Worm (Caenorhabditis elegans) whole organism, L4 larva: Measurements from ENCODE around the gene cks-1.

Source experiments
- F26F4.8 ChIP-seq: fragments of 200-800 bp; sonication (Bioruptor generic); conservative IDR thresholded peaks from 2 replicates; pipeline ENCODE4 v1.3.6; 2022; ENCODE audit warnings: missing genetic modification characterization, missing compliant biosample characterization
- F37D6.2 ChIP-seq: sonication (generic microtip); optimal IDR thresholded peaks from 2 replicates; lab custom pipeline; 2016; ENCODE audit warnings: mild to moderate bottlenecking, missing genetic modification characterization, missing compliant biosample characterization
- F44E2.7 ChIP-seq: fragments of 200-800 bp; sonication (Bioruptor generic); IDR thresholded peaks from 2 replicates; pipeline ENCODE4 v2.1.2; 2022; ENCODE audit warnings: missing genetic modification characterization, missing compliant biosample characterization
- F49E8.2 ChIP-seq: sonication (generic microtip); optimal IDR thresholded peaks from 2 replicates; lab custom pipeline; 2016; ENCODE audit warnings: missing compliant biosample characterization, mild to moderate bottlenecking, missing genetic modification characterization, borderline replicate concordance
- R02D3.7 ChIP-seq: fragments of 150-350 bp; sonication (generic microtip); optimal IDR thresholded peaks from 3 replicates; lab custom pipeline; 2014; ENCODE audit warnings: missing biosample characterization, missing genetic modification characterization
- Y105C5A.15 ChIP-seq: fragments of 200-800 bp; sonication (Bioruptor generic); IDR thresholded peaks from 2 replicates; pipeline ENCODE4 v1.3.6; 2022; ENCODE audit warnings: missing genetic modification characterization, missing compliant biosample characterization
- aha-1 ChIP-seq: fragments of 150-350 bp; peaks from one replicate; lab custom pipeline; 2014; ENCODE audit warnings: missing biosample characterization, missing genetic modification characterization
- ceh-28 ChIP-seq: fragments of 150-350 bp; optimal IDR thresholded peaks from 2 replicates; lab custom pipeline; 2014; ENCODE audit warnings: missing biosample characterization, missing genetic modification reagents, missing genetic modification characterization
- ceh-44 ChIP-seq: fragments of 200-800 bp; sonication (Bioruptor generic); IDR thresholded peaks from 2 replicates; pipeline ENCODE4 v1.3.6; 2022; ENCODE audit warnings: missing genetic modification reagents, missing genetic modification characterization, missing compliant biosample characterization
- ctbp-1 ChIP-seq: fragments of 200-800 bp; sonication (Bioruptor generic); IDR thresholded peaks from 2 replicates; pipeline ENCODE4 v1.3.6; 2022; ENCODE audit warnings: missing genetic modification reagents, missing genetic modification characterization, missing compliant biosample characterization
- daf-12 ChIP-seq: fragments of 150-350 bp; optimal IDR thresholded peaks from 2 replicates; lab custom pipeline; 2014; ENCODE audit warnings: missing biosample characterization, missing genetic modification reagents, missing genetic modification characterization
- daf-19 ChIP-seq: fragments of 200-800 bp; sonication (Bioruptor generic); conservative IDR thresholded peaks from 2 replicates; pipeline ENCODE4 v1.3.6; 2022; ENCODE audit warnings: missing genetic modification characterization, missing compliant biosample characterization
- daf-8 ChIP-seq: fragments of 200-800 bp; sonication (Bioruptor generic); IDR thresholded peaks from 2 replicates; pipeline ENCODE4 v1.3.6; 2022; ENCODE audit warnings: missing genetic modification characterization, missing compliant biosample characterization
- dmd-6 ChIP-seq: fragments of 200-800 bp; sonication (Bioruptor generic); IDR thresholded peaks from 2 replicates; pipeline ENCODE4 v1.3.6; 2022; ENCODE audit warnings: missing genetic modification reagents, missing genetic modification characterization, missing compliant biosample characterization
- dmd-8 ChIP-seq: fragments of 200-800 bp; sonication (Bioruptor generic); IDR thresholded peaks from 2 replicates; pipeline ENCODE4 v1.3.6; 2022; ENCODE audit warnings: missing genetic modification characterization, missing compliant biosample characterization
- dmd-9 ChIP-seq: fragments of 200-800 bp; sonication (Bioruptor generic); IDR thresholded peaks from 2 replicates; pipeline ENCODE4 v1.3.6; 2022; ENCODE audit warnings: missing genetic modification reagents, missing genetic modification characterization, missing compliant biosample characterization
- duxl-1 ChIP-seq: sonication (generic microtip); optimal IDR thresholded peaks from 2 replicates; lab custom pipeline; 2016; ENCODE audit warnings: mild to moderate bottlenecking, missing genetic modification characterization, moderate library complexity, missing compliant biosample characterization; ENCODE audit not compliant: poor library complexity
- egl-27 ChIP-seq: sonication (generic microtip); optimal IDR thresholded peaks from 3 replicates; lab custom pipeline; 2017; ENCODE audit warnings: missing biosample characterization, missing genetic modification reagents, missing genetic modification characterization
- egl-43 ChIP-seq: fragments of 200-800 bp; sonication (Bioruptor generic); IDR thresholded peaks from 2 replicates; pipeline ENCODE4 v1.3.6; 2022; ENCODE audit warnings: missing genetic modification reagents, missing genetic modification characterization, missing compliant biosample characterization
- fkh-10 ChIP-seq: fragments of 150-350 bp; optimal IDR thresholded peaks from 2 replicates; lab custom pipeline; 2014; ENCODE audit warnings: missing biosample characterization, missing genetic modification reagents, missing genetic modification characterization
- hlh-30 ChIP-seq: sonication (generic microtip); optimal IDR thresholded peaks from 2 replicates; lab custom pipeline; 2017; ENCODE audit warnings: antibody characterized with exemption, mild to moderate bottlenecking, missing genetic modification characterization, missing compliant biosample characterization; ENCODE audit not compliant: insufficient read depth
- lim-7 ChIP-seq: fragments of 200-800 bp; sonication (Bioruptor generic); IDR thresholded peaks from 2 replicates; pipeline ENCODE4 v1.3.6; 2022; ENCODE audit warnings: missing genetic modification characterization, missing compliant biosample characterization
- lin-1 ChIP-seq: fragments of 200-800 bp; sonication (Bioruptor generic); IDR thresholded peaks from 2 replicates; pipeline ENCODE4 v1.3.6; 2022; ENCODE audit warnings: missing genetic modification reagents, missing genetic modification characterization, missing compliant biosample characterization
- lin-15B ChIP-seq: fragments of 150-350 bp; sonication (generic microtip); optimal IDR thresholded peaks from 3 replicates; lab custom pipeline; 2014; ENCODE audit warnings: missing biosample characterization, missing genetic modification characterization
- lin-29 ChIP-seq: fragments of 200-800 bp; sonication (Bioruptor generic); IDR thresholded peaks from 2 replicates; pipeline ENCODE4 v1.3.6; 2022; ENCODE audit warnings: missing genetic modification reagents, missing genetic modification characterization, missing compliant biosample characterization
- lin-39 ChIP-seq: fragments of 150-350 bp; optimal IDR thresholded peaks from 2 replicates; lab custom pipeline; 2014; ENCODE audit warnings: missing biosample characterization, missing genetic modification reagents, missing genetic modification characterization
- lir-3 ChIP-seq: sonication (generic microtip); optimal IDR thresholded peaks from 2 replicates; lab custom pipeline; 2016; ENCODE audit warnings: mild to moderate bottlenecking, missing genetic modification characterization, missing compliant biosample characterization
- madf-5 ChIP-seq, 2 experiments: fragments of 200-800 bp; sonication (Bioruptor generic); IDR thresholded peaks; 2 replicates each; pipeline ENCODE4 v1.3.6; 2022; ENCODE audit warnings: missing compliant biosample characterization in 2 of 2, missing genetic modification characterization in 2 of 2
- mdl-1 ChIP-seq, 2 experiments: fragments of 150-350 bp in 1 of 2; sonication (generic microtip) in 1 of 2; optimal IDR thresholded peaks; 2 replicates each; lab custom pipeline; 2014 to 2017; ENCODE audit warnings: missing biosample characterization in 2 of 2, missing genetic modification characterization in 2 of 2
- mdt-29 ChIP-seq: fragments of 200-800 bp; sonication (Bioruptor generic); IDR thresholded peaks from 2 replicates; pipeline ENCODE4 v1.3.6; 2022; ENCODE audit warnings: missing genetic modification reagents, missing genetic modification characterization, missing compliant biosample characterization
- mes-2 ChIP-seq: sonication (generic microtip); optimal IDR thresholded peaks from 2 replicates; lab custom pipeline; 2016; ENCODE audit warnings: missing genotype, mild to moderate bottlenecking, missing genetic modification characterization, missing compliant biosample characterization; ENCODE audit not compliant: poor library complexity, severe bottlenecking
- mxl-3 ChIP-seq: fragments of 200-800 bp; sonication (Bioruptor generic); optimal IDR thresholded peaks from 2 replicates; lab custom pipeline; 2018; ENCODE audit warnings: mild to moderate bottlenecking, missing genetic modification characterization, missing compliant biosample characterization
- nhr-10 ChIP-seq: fragments of 150-350 bp; optimal IDR thresholded peaks from 2 replicates; lab custom pipeline; 2014; ENCODE audit warnings: missing biosample characterization, missing genetic modification characterization
- nhr-102 ChIP-seq: sonication (generic microtip); optimal IDR thresholded peaks from 2 replicates; lab custom pipeline; 2016; ENCODE audit warnings: mild to moderate bottlenecking, missing genetic modification characterization, moderate library complexity, missing compliant biosample characterization
- nhr-11 ChIP-seq: fragments of 150-350 bp; optimal IDR thresholded peaks from 2 replicates; lab custom pipeline; 2014; ENCODE audit warnings: missing biosample characterization, missing genetic modification characterization
- nhr-25 ChIP-seq: sonication (generic microtip); optimal IDR thresholded peaks from 2 replicates; lab custom pipeline; 2017; ENCODE audit warnings: missing genetic modification characterization, mild to moderate bottlenecking, missing compliant biosample characterization, antibody characterized with exemption, moderate library complexity, borderline replicate concordance; ENCODE audit not compliant: insufficient read depth
- nhr-28 ChIP-seq: fragments of 150-350 bp; optimal IDR thresholded peaks from 2 replicates; lab custom pipeline; 2014; ENCODE audit warnings: missing biosample characterization, missing genetic modification characterization
- nhr-6 ChIP-seq: fragments of 150-350 bp; optimal IDR thresholded peaks from 2 replicates; lab custom pipeline; 2014; ENCODE audit warnings: missing biosample characterization, missing genetic modification characterization
- nhr-76 ChIP-seq: fragments of 150-350 bp; optimal IDR thresholded peaks from 2 replicates; lab custom pipeline; 2014; ENCODE audit warnings: missing biosample characterization, missing genetic modification characterization
- pha-4 ChIP-seq, 2 experiments: fragments of 150-350 bp in 1 of 2; fragments of 200-800 bp in 1 of 2; sonication (Bioruptor generic) in 1 of 2; IDR thresholded peaks in 1 of 2; optimal IDR thresholded peaks in 1 of 2; 2 replicates each; pipeline versions ENCODE4 v1.3.6 to Lab custom; 2014 to 2022; ENCODE audit warnings: missing genetic modification characterization in 2 of 2, missing genetic modification reagents in 2 of 2, missing biosample characterization in 1 of 2, missing compliant biosample characterization in 1 of 2
- php-3 ChIP-seq: fragments of 200-800 bp; sonication (Bioruptor generic); IDR thresholded peaks from 2 replicates; pipeline ENCODE4 v1.3.6; 2022; ENCODE audit warnings: missing genetic modification reagents, missing genetic modification characterization, missing compliant biosample characterization
- pqm-1 ChIP-seq: sonication (generic microtip); optimal IDR thresholded peaks from 2 replicates; lab custom pipeline; 2017; ENCODE audit warnings: missing biosample characterization, missing genetic modification characterization
- saeg-2 ChIP-seq: fragments of 200-800 bp; sonication (Bioruptor generic); IDR thresholded peaks from 2 replicates; pipeline ENCODE4 v1.3.6; 2022; ENCODE audit warnings: missing genetic modification reagents, missing genetic modification characterization, missing compliant biosample characterization
- sdz-12 ChIP-seq: fragments of 200-800 bp; sonication (Bioruptor generic); optimal IDR thresholded peaks from 2 replicates; lab custom pipeline; 2018; ENCODE audit warnings: mild to moderate bottlenecking, missing genetic modification characterization, missing compliant biosample characterization
- snpc-1.2 ChIP-seq: fragments of 200-800 bp; sonication (Bioruptor generic); IDR thresholded peaks from 2 replicates; pipeline ENCODE4 v1.3.6; 2022; ENCODE audit warnings: missing genetic modification reagents, missing genetic modification characterization, missing compliant biosample characterization
- spr-3 ChIP-seq: fragments of 200-800 bp; sonication (Bioruptor generic); optimal IDR thresholded peaks from 2 replicates; lab custom pipeline; 2018; ENCODE audit warnings: mild to moderate bottlenecking, missing genetic modification characterization, missing compliant biosample characterization
- unc-130 ChIP-seq: sonication (generic microtip); optimal IDR thresholded peaks from 2 replicates; lab custom pipeline; 2016; ENCODE audit warnings: missing genetic modification reagents, missing genetic modification characterization, missing compliant biosample characterization
- unc-39 ChIP-seq: sonication (generic microtip); optimal IDR thresholded peaks from 2 replicates; lab custom pipeline; 2017; ENCODE audit warnings: missing biosample characterization, missing genetic modification characterization
- unc-62 ChIP-seq, 3 experiments: fragments of 150-350 bp in 1 of 3; sonication (generic microtip); optimal IDR thresholded peaks in 2 of 3; peaks in 1 of 3; 1 replicate in 1 of 3; 2 replicates in 2 of 3; lab custom pipeline; 2014 to 2017; ENCODE audit warnings: missing biosample characterization in 3 of 3, missing genetic modification characterization in 3 of 3, missing genetic modification reagents in 3 of 3, missing genotype in 1 of 3
- zfp-2 ChIP-seq: sonication (generic microtip); optimal IDR thresholded peaks from 2 replicates; lab custom pipeline; 2016; ENCODE audit warnings: mild to moderate bottlenecking, missing genetic modification characterization, missing compliant biosample characterization
- ztf-11 ChIP-seq: fragments of 150-350 bp; optimal IDR thresholded peaks from 2 replicates; lab custom pipeline; 2014; ENCODE audit warnings: missing biosample characterization, missing genetic modification characterization

The cks-1 gene

DNA sequence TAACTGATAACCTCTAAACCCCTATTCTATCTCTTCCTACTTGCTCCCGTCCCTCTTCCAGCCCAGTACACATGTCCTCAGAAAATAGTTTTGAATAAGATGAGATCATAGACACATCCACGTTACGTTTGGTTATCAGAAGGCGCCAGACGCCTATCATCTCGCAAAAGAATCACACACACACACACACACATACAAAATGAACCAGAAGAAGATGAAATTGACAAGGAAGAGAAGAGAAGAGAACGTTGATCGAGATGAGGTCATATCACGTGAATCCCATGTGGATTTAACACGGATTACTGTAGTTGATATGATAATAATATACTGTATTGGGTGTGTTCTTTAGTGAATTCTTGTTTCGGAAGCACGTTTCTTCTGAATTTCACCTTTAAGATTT lies 12.3 kb downstream of the cks-1 start:
- TF ChIP-seq dmd-6 (GFP tag; lab: Robert Waterston, UW): peak; percentile 70
- no peak for TF ChIP-seq nhr-6 (tag; lab: Kevin White, UChicago)
- no peak for TF ChIP-seq ztf-11 (tag; lab: Kevin White, UChicago)
- no peak for TF ChIP-seq unc-39 (tag; lab: Kevin White, UChicago)
- no peak for TF ChIP-seq dmd-8 (GFP tag; lab: Robert Waterston, UW)
- no peak for TF ChIP-seq unc-130
- TF ChIP-seq mdl-1 (tag; optimal IDR thresholded peaks at IDR 0.05; lab: Kevin White, UChicago): peak in 1 of 2 experiments; percentile 88
- TF ChIP-seq nhr-25 (tag; lab: Kevin White, UChicago): no peak
- TF ChIP-seq lin-39 (tag; lab: Kevin White, UChicago): no peak
- peak; percentile 35 for TF ChIP-seq aha-1 (tag; lab: Kevin White, UChicago)
- TF ChIP-seq ceh-44 (GFP tag; lab: Robert Waterston, UW): no peak
- no peak for TF ChIP-seq dmd-9 (GFP tag; lab: Robert Waterston, UW)
- TF ChIP-seq unc-62 (GFP tag; optimal IDR thresholded peaks at IDR 0.05 in 1 of 2; lab: Kevin White, UChicago): peak in 1 of 2 experiments; percentile 98
- TF ChIP-seq unc-62 (tag; optimal IDR thresholded peaks at IDR 0.05; lab: Kevin White, UChicago): no peak
- no peak for TF ChIP-seq duxl-1 (tag; lab: Kevin White, UChicago)
- TF ChIP-seq hlh-30: peak; percentile 88
- no peak for TF ChIP-seq pha-4 (GFP tag; IDR thresholded peaks at IDR 0.05; lab: Robert Waterston, UW)
- no peak for TF ChIP-seq pha-4 (tag; optimal IDR thresholded peaks at IDR 0.05; lab: Kevin White, UChicago)
- no peak for TF ChIP-seq php-3
- no peak for TF ChIP-seq R02D3.7 (tag; lab: Kevin White, UChicago)
- TF ChIP-seq F26F4.8 (GFP tag; lab: Robert Waterston, UW): no peak
- TF ChIP-seq F44E2.7 (GFP tag; lab: Robert Waterston, UW): no peak
- TF ChIP-seq mdt-29 (GFP tag; lab: Robert Waterston, UW): peak; percentile 59; the same call in 1 of the 2 replicates
- TF ChIP-seq daf-19 (GFP tag; lab: Robert Waterston, UW): no peak
- TF ChIP-seq sdz-12 (GFP tag; lab: Kevin White, UChicago): no peak
- TF ChIP-seq daf-12 (tag; lab: Kevin White, UChicago): no peak
- no peak for TF ChIP-seq saeg-2
- TF ChIP-seq mxl-3 (GFP tag; lab: Kevin White, UChicago): peak; percentile 70
- TF ChIP-seq lin-29 (GFP tag; lab: Robert Waterston, UW): no peak
- TF ChIP-seq nhr-102: no peak
- peak; percentile 94 for TF ChIP-seq nhr-11 (tag; lab: Kevin White, UChicago)
- TF ChIP-seq nhr-10 (tag; lab: Kevin White, UChicago): no peak
- no peak for TF ChIP-seq F37D6.2
- peak; percentile 77 for TF ChIP-seq nhr-28 (tag; lab: Kevin White, UChicago)
- no peak for TF ChIP-seq daf-8 (GFP tag; lab: Robert Waterston, UW)
- no peak for TF ChIP-seq spr-3 (GFP tag; lab: Kevin White, UChicago)
- TF ChIP-seq mes-2: no peak
- no peak for TF ChIP-seq egl-43 (GFP tag; lab: Robert Waterston, UW)
- no peak for TF ChIP-seq nhr-76 (tag; lab: Kevin White, UChicago)
- no peak for TF ChIP-seq zfp-2 (tag; lab: Kevin White, UChicago)
- TF ChIP-seq madf-5 (GFP tag; IDR thresholded peaks at IDR 0.05; lab: Robert Waterston, UW): no peak
- TF ChIP-seq snpc-1.2: no peak
- TF ChIP-seq lir-3 (tag; lab: Kevin White, UChicago): no peak
- TF ChIP-seq egl-27 (tag; lab: Kevin White, UChicago): no peak
- TF ChIP-seq ceh-28 (tag; lab: Kevin White, UChicago): no peak
- TF ChIP-seq fkh-10 (GFP tag; lab: Kevin White, UChicago): no peak
- no peak for TF ChIP-seq lim-7 (GFP tag; lab: Robert Waterston, UW)
- TF ChIP-seq Y105C5A.15: no peak
- TF ChIP-seq F49E8.2: no peak
- no peak for TF ChIP-seq lin-15B
- no peak for TF ChIP-seq lin-1
- TF ChIP-seq pqm-1 (tag; lab: Kevin White, UChicago): no peak
- TF ChIP-seq ctbp-1: no peak
